Worm (Caenorhabditis elegans): ENCODE measurements around the gene T01B10.5.

- TF ChIP-seq aly-2 (tag; optimal IDR thresholded peaks at IDR 0.05) (no peak), elt-1 (tag; optimal IDR thresholded peaks at IDR 0.05) (no peak), nhr-43 (tag; optimal IDR thresholded peaks at IDR 0.05; ENCODE audit: poor library complexity, severe bottlenecking) (no peak), ztf-4 (tag; optimal IDR thresholded peaks at IDR 0.05) (no peak), nhr-28 (tag; optimal IDR thresholded peaks at IDR 0.05) (no peak), ceh-28 (tag; optimal IDR thresholded peaks at IDR 0.05) (no peak), nhr-11 (tag; optimal IDR thresholded peaks at IDR 0.05) (no peak), ztf-11 (tag; optimal IDR thresholded peaks at IDR 0.05) (no peak), pqm-1 (tag; optimal IDR thresholded peaks at IDR 0.05) (no peak)
These were observed 26.5 kb downstream of the T01B10.5 start, which contains the start of gene C03G5.14 for ce11 chrX:8521614-8522013.
